Worm (Caenorhabditis elegans) whole organism, L3 larva: ENCODE measurements around the gene Y82E9BR.6.

Experiments
- R02D3.7 ChIP-seq: fragments of 150-350 bp; optimal IDR thresholded peaks from 2 replicates; lab custom pipeline; 2014; ENCODE audit warnings: missing biosample characterization, missing genetic modification characterization
- ZK546.5 ChIP-seq: sonication (generic microtip); optimal IDR thresholded peaks from 2 replicates; lab custom pipeline; 2017; ENCODE audit warnings: missing biosample characterization, missing genetic modification characterization
- aly-2 ChIP-seq: fragments of 150-350 bp; optimal IDR thresholded peaks from 2 replicates; lab custom pipeline; 2014; ENCODE audit warnings: missing biosample characterization, missing genetic modification characterization
- ceh-16 ChIP-seq: sonication (generic microtip); optimal IDR thresholded peaks from 2 replicates; lab custom pipeline; 2017; ENCODE audit warnings: missing biosample characterization, missing genetic modification characterization
- ceh-28 ChIP-seq: fragments of 150-350 bp; optimal IDR thresholded peaks from 2 replicates; lab custom pipeline; 2014; ENCODE audit warnings: missing biosample characterization, missing genetic modification reagents, missing genetic modification characterization
- egl-27 ChIP-seq: sonication (generic microtip); optimal IDR thresholded peaks from 4 replicates; lab custom pipeline; 2017; ENCODE audit warnings: missing biosample characterization, missing genetic modification reagents, missing genetic modification characterization
- egl-5 ChIP-seq: fragments of 150-350 bp; optimal IDR thresholded peaks from 2 replicates; lab custom pipeline; 2017; ENCODE audit warnings: missing biosample characterization, missing genetic modification reagents, missing genetic modification characterization, inconsistent platforms
- elt-1 ChIP-seq: fragments of 150-350 bp; optimal IDR thresholded peaks from 2 replicates; lab custom pipeline; 2014; ENCODE audit warnings: missing biosample characterization, missing genetic modification characterization
- elt-2 ChIP-seq: sonication (generic microtip); optimal IDR thresholded peaks from 2 replicates; lab custom pipeline; 2016; ENCODE audit warnings: missing genetic modification reagents, mild to moderate bottlenecking, missing genetic modification characterization, missing compliant biosample characterization
- elt-3 ChIP-seq, 3 experiments: fragments of 150-350 bp in 1 of 3; sonication (generic microtip) in 2 of 3; optimal IDR thresholded peaks; 2 replicates in 2 of 3; 4 replicates in 1 of 3; lab custom pipeline; 2014 to 2017; ENCODE audit warnings: missing biosample characterization in 3 of 3, missing genetic modification characterization in 3 of 3
- eor-1 ChIP-seq, 2 experiments: fragments of 150-350 bp; optimal IDR thresholded peaks; 2 replicates each; lab custom pipeline; 2014 to 2018; ENCODE audit warnings: missing biosample characterization in 2 of 2, missing genetic modification characterization in 2 of 2
- fkh-10 ChIP-seq: sonication (generic microtip); optimal IDR thresholded peaks from 2 replicates; lab custom pipeline; 2017; ENCODE audit warnings: missing biosample characterization, missing genetic modification reagents, missing genetic modification characterization
- fkh-2 ChIP-seq: fragments of 150-350 bp; optimal IDR thresholded peaks from 2 replicates; lab custom pipeline; 2014; ENCODE audit warnings: missing biosample characterization, missing genetic modification reagents, missing genetic modification characterization
- fos-1 ChIP-seq: fragments of 150-350 bp; optimal IDR thresholded peaks from 2 replicates; lab custom pipeline; 2014; ENCODE audit warnings: missing biosample characterization, missing genetic modification characterization
- hmg-11 ChIP-seq: sonication (generic microtip); optimal IDR thresholded peaks from 2 replicates; lab custom pipeline; 2016; ENCODE audit warnings: missing genetic modification characterization, missing compliant biosample characterization
- jun-1 ChIP-seq: fragments of 150-350 bp; optimal IDR thresholded peaks from 2 replicates; lab custom pipeline; 2014; ENCODE audit warnings: missing biosample characterization, missing genetic modification reagents, missing genetic modification characterization
- lin-15B ChIP-seq: fragments of 150-350 bp; optimal IDR thresholded peaks from 2 replicates; lab custom pipeline; 2014; ENCODE audit warnings: missing biosample characterization, missing genetic modification characterization
- lin-39 ChIP-seq: fragments of 150-350 bp; optimal IDR thresholded peaks from 2 replicates; lab custom pipeline; 2018; ENCODE audit warnings: missing biosample characterization, missing genetic modification reagents, missing genetic modification characterization
- mml-1 ChIP-seq: fragments of 150-350 bp; sonication (generic microtip); optimal IDR thresholded peaks from 3 replicates; lab custom pipeline; 2014; ENCODE audit warnings: missing biosample characterization, missing genetic modification characterization
- nfya-1 ChIP-seq: sonication (generic microtip); optimal IDR thresholded peaks from 2 replicates; lab custom pipeline; 2017; ENCODE audit warnings: missing genetic modification characterization, mild to moderate bottlenecking, missing compliant biosample characterization, antibody characterized with exemption, moderate library complexity; ENCODE audit not compliant: insufficient read depth
- nhr-11 ChIP-seq: fragments of 150-350 bp; optimal IDR thresholded peaks from 2 replicates; lab custom pipeline; 2014; ENCODE audit warnings: missing biosample characterization, missing genetic modification characterization
- nhr-12 ChIP-seq: fragments of 150-350 bp; optimal IDR thresholded peaks from 2 replicates; lab custom pipeline; 2014; ENCODE audit warnings: missing biosample characterization, missing genetic modification characterization
- nhr-23 ChIP-seq: fragments of 150-350 bp; optimal IDR thresholded peaks from 2 replicates; lab custom pipeline; 2014; ENCODE audit warnings: missing biosample characterization, missing genetic modification reagents, missing genetic modification characterization
- nhr-25 ChIP-seq: sonication (generic microtip); optimal IDR thresholded peaks from 2 replicates; lab custom pipeline; 2017; ENCODE audit warnings: missing biosample characterization, missing genetic modification characterization
- nhr-67 ChIP-seq: fragments of 150-350 bp; optimal IDR thresholded peaks from 2 replicates; lab custom pipeline; 2014; ENCODE audit warnings: missing biosample characterization, missing genetic modification characterization
- nhr-76 ChIP-seq: fragments of 150-350 bp; sonication (generic microtip); optimal IDR thresholded peaks from 5 replicates; lab custom pipeline; 2014; ENCODE audit warnings: missing biosample characterization, missing genetic modification characterization
- nhr-77 ChIP-seq: fragments of 150-350 bp; optimal IDR thresholded peaks from 2 replicates; lab custom pipeline; 2014; ENCODE audit warnings: missing biosample characterization, missing genetic modification characterization
- pha-4 ChIP-seq: fragments of 150-350 bp; optimal IDR thresholded peaks from 2 replicates; lab custom pipeline; 2014; ENCODE audit warnings: missing biosample characterization, missing genetic modification reagents, missing genetic modification characterization
- pqm-1 ChIP-seq: fragments of 150-350 bp; optimal IDR thresholded peaks from 2 replicates; lab custom pipeline; 2017; ENCODE audit warnings: missing biosample characterization, missing genetic modification characterization, inconsistent platforms
- sea-2 ChIP-seq: fragments of 150-350 bp; sonication (generic microtip); optimal IDR thresholded peaks from 4 replicates; lab custom pipeline; 2014; ENCODE audit warnings: missing biosample characterization, missing genetic modification reagents, missing genetic modification characterization
- skn-1 ChIP-seq: fragments of 150-350 bp; optimal IDR thresholded peaks from 2 replicates; lab custom pipeline; 2014; ENCODE audit warnings: missing biosample characterization, missing genetic modification characterization
- snpc-4 ChIP-seq: fragments of 150-350 bp; optimal IDR thresholded peaks from 2 replicates; lab custom pipeline; 2014; ENCODE audit warnings: missing biosample characterization, missing genetic modification characterization
- unc-62 ChIP-seq: fragments of 150-350 bp; sonication (generic microtip); optimal IDR thresholded peaks from 4 replicates; lab custom pipeline; 2014; ENCODE audit warnings: missing biosample characterization, missing genetic modification reagents, missing genetic modification characterization
- zag-1 ChIP-seq: fragments of 150-350 bp; optimal IDR thresholded peaks from 2 replicates; lab custom pipeline; 2014; ENCODE audit warnings: missing biosample characterization, missing genetic modification characterization

Gene Y82E9BR.6

ce11 chrIII:1380535-1381274 lies at the start of gene Y82E9BR.6, which contains the start of gene pals-21:
Y82E9BR.6 (plus strand) TSS chrIII:1381224.
pals-21 (minus strand) TSS chrIII:1380635.
- TF ChIP-seq eor-1 (tag; optimal IDR thresholded peaks at IDR 0.05; lab: Kevin White, UChicago) (no peak), nhr-11 (tag; lab: Kevin White, UChicago) (no peak), nfya-1 (tag; lab: Kevin White, UChicago) (no peak), lin-15B (tag; lab: Kevin White, UChicago) (no peak), ceh-28 (tag; lab: Kevin White, UChicago) (no peak), zag-1 (tag; lab: Kevin White, UChicago) (no peak), egl-27 (tag; lab: Kevin White, UChicago) (no peak), fkh-10 (GFP tag; lab: Kevin White, UChicago) (no peak), nhr-25 (tag; lab: Kevin White, UChicago) (no peak), unc-62 (GFP tag; lab: Kevin White, UChicago) (no peak), sea-2 (GFP tag; lab: Kevin White, UChicago) (no peak), fos-1 (no peak), nhr-67 (tag; lab: Kevin White, UChicago) (no peak), nhr-76 (tag; lab: Kevin White, UChicago) (no peak), mml-1 (tag; lab: Kevin White, UChicago) (no peak), ceh-16 (tag; lab: Kevin White, UChicago) (no peak), egl-5 (tag; lab: Kevin White, UChicago) (no peak), aly-2 (tag; lab: Kevin White, UChicago) (no peak), hmg-11 (tag; lab: Kevin White, UChicago) (no peak), elt-3 (tag; optimal IDR thresholded peaks at IDR 0.05; lab: Kevin White, UChicago) (no peak)

- TF ChIP-seq elt-2 (peak; percentile 68), fkh-2 (tag; lab: Kevin White, UChicago) (no peak), lin-15B (tag; lab: Kevin White, UChicago) (no peak), ceh-28 (tag; lab: Kevin White, UChicago) (no peak), elt-1 (tag; lab: Kevin White, UChicago) (no peak), nhr-77 (tag; lab: Kevin White, UChicago) (no peak), eor-1 (tag; optimal IDR thresholded peaks at IDR 0.05; lab: Kevin White, UChicago) (no peak)
These were observed 49.1 kb upstream of the Y82E9BR.6 start, which contains the start of gene Y82E9BL.19 for ce11 chrIII:1331894-1332293. Y82E9BL.19 (plus strand) TSS chrIII:1332016.

ce11 chrIII:1340240-1340639 lies 40.8 kb upstream of the Y82E9BR.6 start, which contains the start of gene fbxa-5:
fbxa-5 (minus strand) TSS chrIII:1340340.
- no peak for TF ChIP-seq sea-2 (GFP tag; lab: Kevin White, UChicago)
- no peak for TF ChIP-seq nhr-77 (tag; lab: Kevin White, UChicago)
- TF ChIP-seq ZK546.5, result no peak
- no peak for TF ChIP-seq nhr-67 (tag; lab: Kevin White, UChicago)
- TF ChIP-seq pqm-1 (tag; lab: Kevin White, UChicago), result no peak
- no peak for TF ChIP-seq nhr-23 (tag; lab: Kevin White, UChicago)
- TF ChIP-seq elt-2, result no peak
- no peak for TF ChIP-seq snpc-4
- TF ChIP-seq unc-62 (GFP tag; lab: Kevin White, UChicago), result no peak
- TF ChIP-seq hmg-11 (tag; lab: Kevin White, UChicago), result no peak
- no peak for TF ChIP-seq lin-39 (tag; lab: Kevin White, UChicago)
- TF ChIP-seq fkh-2 (tag; lab: Kevin White, UChicago), result no peak
- no peak for TF ChIP-seq fos-1
- no peak for TF ChIP-seq nhr-12
- TF ChIP-seq egl-5 (tag; lab: Kevin White, UChicago), result no peak
- TF ChIP-seq, all 47 proteins: peak for 0

- TF ChIP-seq sea-2 (GFP tag; lab: Kevin White, UChicago) (no peak), elt-2 (peak; percentile 67), pha-4 (tag; lab: Kevin White, UChicago) (peak; percentile 20)
These were observed 38.5 kb upstream of the Y82E9BR.6 start, which contains the start of gene fbxa-26 for ce11 chrIII:1342488-1342887. fbxa-26 (minus strand) TSS chrIII:1342522.

ce11 chrIII:1342919-1343419 lies 38.1 kb upstream of the Y82E9BR.6 start, which contains the start of gene fbxa-27:
fbxa-27 (plus strand) TSS chrIII:1342969.
- TF ChIP-seq elt-3 (tag; optimal IDR thresholded peaks at IDR 0.05; lab: Kevin White, UChicago), result no peak
- TF ChIP-seq lin-15B (tag; lab: Kevin White, UChicago), result no peak
- TF ChIP-seq sea-2 (GFP tag; lab: Kevin White, UChicago), result no peak
- TF ChIP-seq pha-4 (tag; lab: Kevin White, UChicago), result no peak
- TF ChIP-seq R02D3.7 (tag; lab: Kevin White, UChicago), result no peak
- no peak for TF ChIP-seq ceh-28 (tag; lab: Kevin White, UChicago)
- TF ChIP-seq skn-1, result no peak
- no peak for TF ChIP-seq jun-1 (tag; lab: Kevin White, UChicago)
- no peak for TF ChIP-seq nfya-1 (tag; lab: Kevin White, UChicago)
